Worm (Caenorhabditis elegans): ENCODE measurements around the gene F11A5.18.

ce11 chrV:16192114-16192513 is 10.6 kb upstream of the F11A5.18 start, which contains the start of gene srh-279:
- TF ChIP-seq him-1 (tag; optimal IDR thresholded peaks at IDR 0.05) (no peak), dao-5 (tag; optimal IDR thresholded peaks at IDR 0.05) (no peak), W03F9.2 (tag; optimal IDR thresholded peaks at IDR 0.05) (no peak)

Data from whole organism, L4/young adult.